Fruit fly (Drosophila melanogaster) whole organism, prepupa: Measurements from ENCODE around the gene CG2983.

ENCODE experiments used
- CG10631 ChIP-seq: fragments of 200-800 bp; sonication (Bioruptor generic); optimal IDR thresholded peaks from 2 replicates; lab custom pipeline; 2016; ENCODE audit warnings: missing biosample characterization, missing genetic modification characterization
- CG10669 ChIP-seq: fragments of 200-800 bp; sonication (Bioruptor generic); optimal IDR thresholded peaks from 3 replicates; lab custom pipeline; 2018; ENCODE audit warnings: missing biosample characterization, mild to moderate bottlenecking, missing genetic modification characterization, moderate library complexity
- CG11294 ChIP-seq: fragments of 200-800 bp; sonication (Bioruptor generic); IDR thresholded peaks from 2 replicates; pipeline ENCODE4 v1.3.6; 2022; ENCODE audit warnings: missing biosample characterization, missing genetic modification characterization
- CG11902 ChIP-seq: fragments of 200-800 bp; sonication (Bioruptor generic); optimal IDR thresholded peaks from 3 replicates; lab custom pipeline; 2016; ENCODE audit warnings: missing biosample characterization, missing genetic modification characterization
- CG15336 ChIP-seq: fragments of 200-800 bp; sonication (Bioruptor generic); IDR thresholded peaks from 2 replicates; pipeline ENCODE4 v1.3.6; 2022; ENCODE audit warnings: missing biosample characterization, missing genetic modification characterization
- CG1621 ChIP-seq: fragments of 200-800 bp; sonication (Bioruptor generic); optimal IDR thresholded peaks from 3 replicates; lab custom pipeline; 2018; ENCODE audit warnings: missing biosample characterization, mild to moderate bottlenecking, missing genetic modification characterization
- CG16779 ChIP-seq: fragments of 200-800 bp; sonication (Bioruptor generic); optimal IDR thresholded peaks from 3 replicates; lab custom pipeline; 2017; ENCODE audit warnings: missing biosample characterization, mild to moderate bottlenecking, missing genetic modification characterization
- CG31627 ChIP-seq: fragments of 200-800 bp; sonication (Bioruptor generic); optimal IDR thresholded peaks from 3 replicates; lab custom pipeline; 2016; ENCODE audit warnings: missing biosample characterization, missing genetic modification characterization
- CG32006 ChIP-seq: fragments of 200-800 bp; sonication (Bioruptor generic); optimal IDR thresholded peaks from 3 replicates; lab custom pipeline; 2017; ENCODE audit warnings: missing biosample characterization, mild to moderate bottlenecking, missing genetic modification characterization
- CG34406 ChIP-seq: fragments of 200-800 bp; sonication (Bioruptor generic); optimal IDR thresholded peaks from 3 replicates; lab custom pipeline; 2016; ENCODE audit warnings: missing biosample characterization, missing genetic modification characterization
- CG3919 ChIP-seq: fragments of 200-800 bp; sonication (Bioruptor generic); optimal IDR thresholded peaks from 3 replicates; lab custom pipeline; 2016; ENCODE audit warnings: missing biosample characterization, missing genetic modification characterization
- CG4318 ChIP-seq: fragments of 200-800 bp; sonication (Bioruptor generic); optimal IDR thresholded peaks from 3 replicates; lab custom pipeline; 2017; ENCODE audit warnings: missing biosample characterization, mild to moderate bottlenecking, missing genetic modification characterization
- CG6276 ChIP-seq: fragments of 200-800 bp; sonication (Bioruptor generic); optimal IDR thresholded peaks from 2 replicates; lab custom pipeline; 2017; ENCODE audit warnings: missing biosample characterization, mild to moderate bottlenecking, missing genetic modification characterization
- CG6792 ChIP-seq: fragments of 200-800 bp; sonication (Bioruptor generic); optimal IDR thresholded peaks from 3 replicates; lab custom pipeline; 2016; ENCODE audit warnings: missing biosample characterization, missing genetic modification characterization
- CG6854 ChIP-seq: fragments of 200-800 bp; sonication (Bioruptor generic); optimal IDR thresholded peaks from 2 replicates; lab custom pipeline; 2017; ENCODE audit warnings: missing biosample characterization, mild to moderate bottlenecking, missing genetic modification characterization
- CG7368 ChIP-seq: fragments of 200-800 bp; sonication (Bioruptor generic); optimal IDR thresholded peaks from 3 replicates; lab custom pipeline; 2016; ENCODE audit warnings: missing biosample characterization, missing genetic modification characterization
- CG8632 ChIP-seq: fragments of 200-800 bp; sonication (Bioruptor generic); optimal IDR thresholded peaks from 3 replicates; lab custom pipeline; 2016; ENCODE audit warnings: missing biosample characterization, missing genetic modification characterization
- CG9139 ChIP-seq: fragments of 200-800 bp; sonication (Bioruptor generic); optimal IDR thresholded peaks from 3 replicates; lab custom pipeline; 2017; ENCODE audit warnings: missing biosample characterization, mild to moderate bottlenecking, missing genetic modification characterization
- Eip75B ChIP-seq: fragments of 200-800 bp; sonication (Bioruptor generic); optimal IDR thresholded peaks from 3 replicates; lab custom pipeline; 2016; ENCODE audit warnings: missing biosample characterization, missing genetic modification characterization
- Eip78C ChIP-seq: fragments of 200-800 bp; sonication (Bioruptor generic); peaks from one replicate; lab custom pipeline; 2016; ENCODE audit warnings: missing biosample characterization, missing genetic modification characterization
- Eip93F ChIP-seq: fragments of 200-800 bp; sonication (Bioruptor generic); optimal IDR thresholded peaks from 2 replicates; lab custom pipeline; 2016; ENCODE audit warnings: missing biosample characterization, mild to moderate bottlenecking, missing genetic modification characterization
- Gug ChIP-seq: fragments of 200-800 bp; sonication (Bioruptor generic); IDR thresholded peaks from 2 replicates; pipeline ENCODE4 v1.3.6; 2022; ENCODE audit warnings: missing biosample characterization, missing genetic modification characterization
- Hr38 ChIP-seq: sonication (Bioruptor generic); optimal IDR thresholded peaks from 2 replicates; lab custom pipeline; 2016; ENCODE audit warnings: missing biosample characterization, missing genetic modification characterization
- Hr39 ChIP-seq: fragments of 200-800 bp; sonication (Bioruptor generic); optimal IDR thresholded peaks from 2 replicates; lab custom pipeline; 2016; ENCODE audit warnings: missing biosample characterization, missing genetic modification characterization
- Lpt ChIP-seq: fragments of 200-800 bp; sonication (Bioruptor generic); optimal IDR thresholded peaks from 3 replicates; lab custom pipeline; 2016; ENCODE audit warnings: missing biosample characterization, missing genetic modification characterization
- Met ChIP-seq: fragments of 200-800 bp; sonication (Bioruptor generic); optimal IDR thresholded peaks from 3 replicates; lab custom pipeline; 2016; ENCODE audit warnings: missing biosample characterization, missing genetic modification characterization
- OdsH ChIP-seq: fragments of 200-800 bp; sonication (Bioruptor generic); optimal IDR thresholded peaks from 3 replicates; lab custom pipeline; 2016; ENCODE audit warnings: missing biosample characterization, missing genetic modification characterization
- Smox ChIP-seq: fragments of 200-800 bp; sonication (Bioruptor generic); optimal IDR thresholded peaks from 3 replicates; lab custom pipeline; 2016; ENCODE audit warnings: missing biosample characterization, missing genetic modification characterization
- Sox14 ChIP-seq: fragments of 200-800 bp; sonication (Bioruptor generic); optimal IDR thresholded peaks from 3 replicates; lab custom pipeline; 2016; ENCODE audit warnings: missing biosample characterization, missing genetic modification characterization
- Sox15 ChIP-seq: fragments of 200-800 bp; sonication (Bioruptor generic); optimal IDR thresholded peaks from 3 replicates; lab custom pipeline; 2016; ENCODE audit warnings: missing biosample characterization, missing genetic modification characterization
- achi ChIP-seq: fragments of 200-800 bp; sonication (Bioruptor generic); optimal IDR thresholded peaks from 3 replicates; lab custom pipeline; 2016; ENCODE audit warnings: missing biosample characterization, missing genetic modification characterization
- acj6 ChIP-seq: fragments of 200-800 bp; sonication (Bioruptor generic); optimal IDR thresholded peaks from 3 replicates; lab custom pipeline; 2016; ENCODE audit warnings: missing biosample characterization, missing genetic modification characterization
- cyc ChIP-seq: fragments of 200-800 bp; sonication (Bioruptor generic); optimal IDR thresholded peaks from 3 replicates; lab custom pipeline; 2016; ENCODE audit warnings: missing biosample characterization, missing genetic modification characterization
- dac ChIP-seq: fragments of 200-800 bp; sonication (Bioruptor generic); optimal IDR thresholded peaks from 2 replicates; lab custom pipeline; 2017; ENCODE audit warnings: missing biosample characterization, mild to moderate bottlenecking, missing genetic modification characterization
- dsx ChIP-seq: fragments of 200-800 bp; optimal IDR thresholded peaks from 3 replicates; lab custom pipeline; 2019; ENCODE audit warnings: missing biosample characterization, mild to moderate bottlenecking, missing genetic modification characterization, moderate library complexity; ENCODE audit not compliant: poor library complexity, severe bottlenecking
- eg ChIP-seq: fragments of 200-800 bp; sonication (Bioruptor generic); IDR thresholded peaks from 3 replicates; pipeline ENCODE4 v1.3.6; 2022; ENCODE audit warnings: missing biosample characterization, missing genetic modification characterization
- esn ChIP-seq: fragments of 200-800 bp; sonication (Bioruptor generic); optimal IDR thresholded peaks from 2 replicates; lab custom pipeline; 2016; ENCODE audit warnings: missing biosample characterization, mild to moderate bottlenecking, missing genetic modification characterization, moderate library complexity
- fd59A ChIP-seq: fragments of 200-800 bp; sonication (Bioruptor generic); optimal IDR thresholded peaks from 2 replicates; lab custom pipeline; 2017; ENCODE audit warnings: missing biosample characterization, mild to moderate bottlenecking, missing genetic modification characterization, missing genetic modification reagents
- fkh ChIP-seq: fragments of 200-800 bp; sonication (Bioruptor generic); optimal IDR thresholded peaks from 3 replicates; lab custom pipeline; 2017; ENCODE audit warnings: missing biosample characterization, mild to moderate bottlenecking, missing genetic modification characterization, moderate library complexity
- lz ChIP-seq: fragments of 200-800 bp; sonication (Bioruptor generic); optimal IDR thresholded peaks from 3 replicates; lab custom pipeline; 2016; ENCODE audit warnings: missing biosample characterization, missing genetic modification characterization
- net ChIP-seq: fragments of 200-800 bp; sonication (Bioruptor generic); optimal IDR thresholded peaks from 3 replicates; lab custom pipeline; 2016; ENCODE audit warnings: missing biosample characterization, missing genetic modification characterization
- salr ChIP-seq, 2 experiments: fragments of 200-800 bp; sonication (Bioruptor generic); optimal IDR thresholded peaks; 3 replicates each; lab custom pipeline; 2016 to 2018; ENCODE audit warnings: missing biosample characterization in 2 of 2, missing genetic modification characterization in 2 of 2, mild to moderate bottlenecking in 1 of 2
- spab ChIP-seq: fragments of 200-800 bp; sonication (Bioruptor generic); optimal IDR thresholded peaks from 2 replicates; lab custom pipeline; 2017; ENCODE audit warnings: missing biosample characterization, mild to moderate bottlenecking, missing genetic modification characterization, missing genetic modification reagents
- ss ChIP-seq, 2 experiments: fragments of 200-800 bp; sonication (Bioruptor generic); optimal IDR thresholded peaks; 2 replicates in 1 of 2; 3 replicates in 1 of 2; lab custom pipeline; 2017 to 2018; ENCODE audit warnings: mild to moderate bottlenecking in 2 of 2, missing biosample characterization in 2 of 2, missing genetic modification characterization in 2 of 2, moderate library complexity in 1 of 2
- svp ChIP-seq: fragments of 200-800 bp; sonication (Bioruptor generic); peaks from one replicate; lab custom pipeline; 2016; ENCODE audit warnings: missing biosample characterization, missing genetic modification characterization
- topi ChIP-seq: fragments of 200-800 bp; sonication (Bioruptor generic); optimal IDR thresholded peaks from 3 replicates; lab custom pipeline; 2016; ENCODE audit warnings: missing biosample characterization, missing genetic modification characterization

Gene CG2983

DNA sequence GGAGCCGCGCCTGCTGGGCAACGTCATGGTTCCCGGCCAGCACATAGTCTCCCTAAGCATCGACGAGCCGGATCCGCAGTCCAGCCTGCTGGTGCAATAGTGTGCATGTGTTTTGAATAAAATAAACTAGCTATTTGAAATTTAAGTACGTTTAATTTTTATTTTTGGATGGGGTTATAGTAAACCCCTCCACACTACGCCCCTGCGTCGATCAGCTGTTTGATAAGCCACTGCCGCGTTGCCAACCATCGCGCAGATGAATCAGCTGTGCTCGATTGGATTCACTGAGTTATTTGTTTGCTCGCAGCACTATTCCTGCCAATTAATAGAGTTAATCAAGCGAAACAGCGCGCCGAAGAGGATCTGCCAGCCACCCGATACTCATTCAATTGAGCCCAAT is 31.4 kb downstream of the CG2983 start, which contains the start of gene RabGGTb (continued):
- TF ChIP-seq cyc (GFP tag; lab: Kevin White, UChicago) (peak; percentile 50), ss (GFP tag; optimal IDR thresholded peaks at IDR 0.05; lab: Kevin White, UChicago) (peak in 1 of 2 experiments; percentile 12), CG3919 (GFP tag; lab: Kevin White, UChicago) (peak; percentile 57), fd59A (GFP tag; lab: Kevin White, UChicago) (peak; percentile 21), CG10669 (peak; percentile 17), CG16779 (tag; lab: Kevin White, UChicago) (no peak), fkh (no peak), CG11902 (GFP tag; lab: Kevin White, UChicago) (peak; percentile 15), CG10631 (peak; percentile 46), OdsH (GFP tag; lab: Kevin White, UChicago) (peak; percentile 45), dac (GFP tag; lab: Kevin White, UChicago) (no peak), CG32006 (GFP tag; lab: Kevin White, UChicago) (peak; percentile 56), spab (GFP tag; lab: Kevin White, UChicago) (no peak), Sox15 (no peak), Eip78C (GFP tag; lab: Kevin White, UChicago) (peak; percentile 75), CG8632 (GFP tag; lab: Kevin White, UChicago) (no peak), Eip75B (GFP tag; lab: Kevin White, UChicago) (peak; percentile 52), Hr39 (peak; percentile 77), CG11294 (GFP tag; lab: Robert Waterston, UW) (peak; percentile 33; the same call in 1 of the 2 replicates), Sox14 (GFP tag; lab: Kevin White, UChicago) (peak; percentile 57), achi (GFP tag; lab: Kevin White, UChicago) (peak; percentile 46), CG6854 (GFP tag; lab: Kevin White, UChicago) (peak; percentile 29), dsx (GFP tag; lab: Kevin White, UChicago) (no peak)

- TF ChIP-seq CG7368 (GFP tag; lab: Kevin White, UChicago) (no peak), CG10669 (no peak), Hr38 (GFP tag; lab: Kevin White, UChicago) (no peak), net (GFP tag; lab: Kevin White, UChicago) (no peak), Eip78C (GFP tag; lab: Kevin White, UChicago) (no peak), esn (peak; percentile 50), CG34406 (GFP tag; lab: Kevin White, UChicago) (peak; percentile 27), salr (GFP tag; optimal IDR thresholded peaks at IDR 0.05; lab: Kevin White, UChicago) (no peak), CG10631 (no peak), CG31627 (GFP tag; lab: Kevin White, UChicago) (peak; percentile 26), eg (GFP tag; lab: Robert Waterston, UW) (peak; percentile 30; the same call in 1 of the 3 replicates), Hr39 (no peak), Lpt (no peak), dsx (GFP tag; lab: Kevin White, UChicago) (no peak), CG3919 (GFP tag; lab: Kevin White, UChicago) (peak; percentile 7), Met (GFP tag; lab: Kevin White, UChicago) (peak; percentile 55), CG1621 (tag; lab: Kevin White, UChicago) (no peak), CG15336 (no peak), CG6276 (GFP tag; lab: Kevin White, UChicago) (no peak), ss (GFP tag; optimal IDR thresholded peaks at IDR 0.05; lab: Kevin White, UChicago) (peak in 1 of 2 experiments; percentile 22), achi (GFP tag; lab: Kevin White, UChicago) (no peak), CG9139 (no peak), lz (peak; percentile 66), Eip75B (GFP tag; lab: Kevin White, UChicago) (peak; percentile 24), topi (peak; percentile 29), Smox (peak; percentile 41), fkh (peak; percentile 76), Sox15 (no peak), Eip93F (peak; percentile 14), acj6 (GFP tag; lab: Kevin White, UChicago) (peak; percentile 3), dac (GFP tag; lab: Kevin White, UChicago) (no peak), Sox14 (GFP tag; lab: Kevin White, UChicago) (peak; percentile 5), cyc (GFP tag; lab: Kevin White, UChicago) (peak; percentile 35), CG11902 (GFP tag; lab: Kevin White, UChicago) (no peak), svp (GFP tag; lab: Kevin White, UChicago) (peak; percentile 71), CG6792 (peak; percentile 10), Gug (GFP tag; lab: Robert Waterston, UW) (no peak), CG4318 (GFP tag; lab: Kevin White, UChicago) (no peak)
Observed at dm6 chr2L:2882968-2883702, 35.7 kb downstream of the CG2983 start.
